Fruit fly (Drosophila melanogaster) whole organism, embryonic: Measurements from ENCODE around the gene kdn.

Experiments
- Blimp-1 ChIP-seq: fragments of 200-800 bp; sonication (Bioruptor generic); optimal IDR thresholded peaks from 3 replicates; lab custom pipeline; 2018; ENCODE audit warnings: missing biosample characterization, missing genetic modification characterization, mild to moderate bottlenecking, moderate library complexity, missing genetic modification reagents
- CG10209 ChIP-seq: fragments of 200-800 bp; sonication (Bioruptor generic); optimal IDR thresholded peaks from 3 replicates; lab custom pipeline; 2017; ENCODE audit warnings: missing biosample characterization, mild to moderate bottlenecking, missing genetic modification characterization, missing genetic modification reagents
- CG10431 ChIP-seq: fragments of 200-800 bp; sonication (Bioruptor generic); optimal IDR thresholded peaks from 3 replicates; lab custom pipeline; 2018; ENCODE audit warnings: missing biosample characterization, mild to moderate bottlenecking, missing genetic modification characterization
- CG12236 ChIP-seq: fragments of 200-800 bp; sonication (Bioruptor generic); optimal IDR thresholded peaks from 2 replicates; lab custom pipeline; 2016; ENCODE audit warnings: missing biosample characterization, missing genetic modification characterization
- CG13424 ChIP-seq: fragments of 200-800 bp; sonication (Bioruptor generic); optimal IDR thresholded peaks from 2 replicates; lab custom pipeline; 2019; ENCODE audit warnings: missing biosample characterization, mild to moderate bottlenecking, missing genetic modification characterization, moderate library complexity
- CG14667 ChIP-seq: fragments of 200-800 bp; sonication (Bioruptor generic); IDR thresholded peaks from 2 replicates; pipeline ENCODE4 v1.3.6; 2022; ENCODE audit warnings: missing biosample characterization, missing genetic modification characterization
- CG15479 ChIP-seq: fragments of 200-800 bp; sonication (Bioruptor generic); optimal IDR thresholded peaks from 3 replicates; lab custom pipeline; 2019; ENCODE audit warnings: missing biosample characterization, mild to moderate bottlenecking, missing genetic modification characterization, moderate library complexity
- CG1603 ChIP-seq: fragments of 200-800 bp; sonication (Bioruptor generic); optimal IDR thresholded peaks from 2 replicates; lab custom pipeline; 2019; ENCODE audit warnings: missing biosample characterization, mild to moderate bottlenecking, missing genetic modification characterization, moderate library complexity
- CG16815 ChIP-seq: fragments of 200-800 bp; sonication (Bioruptor generic); optimal IDR thresholded peaks from 3 replicates; lab custom pipeline; 2017; ENCODE audit warnings: missing biosample characterization, mild to moderate bottlenecking, missing genetic modification characterization
- CG17186 ChIP-seq: fragments of 200-800 bp; sonication (Bioruptor generic); optimal IDR thresholded peaks from 3 replicates; lab custom pipeline; 2017; ENCODE audit warnings: missing biosample characterization, missing genetic modification reagents, missing genetic modification characterization
- CG17912 ChIP-seq: fragments of 200-800 bp; sonication (Bioruptor generic); optimal IDR thresholded peaks from 2 replicates; lab custom pipeline; 2018; ENCODE audit warnings: missing biosample characterization, mild to moderate bottlenecking, missing genetic modification characterization
- CG32767 ChIP-seq: fragments of 200-800 bp; sonication (Bioruptor generic); IDR thresholded peaks from 2 replicates; pipeline ENCODE4 v1.3.6; 2022; ENCODE audit warnings: missing biosample characterization, missing genetic modification characterization
- CG4820 ChIP-seq: fragments of 200-800 bp; sonication (Bioruptor generic); optimal IDR thresholded peaks from 3 replicates; lab custom pipeline; 2016; ENCODE audit warnings: missing biosample characterization, missing genetic modification characterization
- CG4854 ChIP-seq: fragments of 200-800 bp; sonication (Bioruptor generic); optimal IDR thresholded peaks from 2 replicates; lab custom pipeline; 2016; ENCODE audit warnings: missing biosample characterization, missing genetic modification characterization, inconsistent platforms
- CG5953 ChIP-seq: fragments of 200-800 bp; sonication (Bioruptor generic); IDR thresholded peaks from 2 replicates; pipeline ENCODE4 v1.3.6; 2022; ENCODE audit warnings: missing biosample characterization, missing genetic modification characterization
- CG7928 ChIP-seq: fragments of 200-800 bp; sonication (Bioruptor generic); optimal IDR thresholded peaks from 2 replicates; lab custom pipeline; 2017; ENCODE audit warnings: missing biosample characterization, mild to moderate bottlenecking, missing genetic modification characterization
- CG8944 ChIP-seq: fragments of 200-800 bp; sonication (Bioruptor generic); optimal IDR thresholded peaks from 3 replicates; lab custom pipeline; 2016; ENCODE audit warnings: missing biosample characterization, missing genetic modification characterization
- CG9727 ChIP-seq: fragments of 200-800 bp; sonication (Bioruptor generic); optimal IDR thresholded peaks from 3 replicates; lab custom pipeline; 2017; ENCODE audit warnings: missing biosample characterization, mild to moderate bottlenecking, missing genetic modification characterization
- CG9876 ChIP-seq: fragments of 200-800 bp; sonication (Bioruptor generic); optimal IDR thresholded peaks from 2 replicates; lab custom pipeline; 2016; ENCODE audit warnings: missing biosample characterization, missing genetic modification characterization
- Dbx ChIP-seq: fragments of 200-800 bp; sonication (Bioruptor generic); IDR thresholded peaks from 3 replicates; pipeline ENCODE4 v1.3.6; 2022; ENCODE audit warnings: missing biosample characterization, missing genetic modification characterization
- Dfd ChIP-seq, 2 experiments: fragments of >200 bp; optimal IDR thresholded peaks; 2 replicates each; lab custom pipeline; 2017; ENCODE audit warnings: missing biosample characterization in 2 of 2, missing genetic modification characterization in 2 of 2
- Dip2 ChIP-seq: fragments of 200-800 bp; sonication (Bioruptor generic); IDR thresholded peaks from 2 replicates; pipeline ENCODE4 v1.3.6; 2022; ENCODE audit warnings: missing biosample characterization, missing genetic modification characterization
- GATAe ChIP-seq: fragments of 200-800 bp; sonication (Bioruptor generic); conservative IDR thresholded peaks from 2 replicates; pipeline ENCODE4 v1.3.6; 2022; ENCODE audit warnings: missing biosample characterization, missing genetic modification characterization
- Hand ChIP-seq: fragments of 200-800 bp; sonication (Bioruptor generic); optimal IDR thresholded peaks from 2 replicates; lab custom pipeline; 2017; ENCODE audit warnings: mild to moderate bottlenecking, missing biosample characterization, missing genetic modification reagents, missing genetic modification characterization
- MESR4 ChIP-seq: fragments of 200-800 bp; sonication (Bioruptor generic); optimal IDR thresholded peaks from 2 replicates; lab custom pipeline; 2018; ENCODE audit warnings: missing biosample characterization, mild to moderate bottlenecking, missing genetic modification characterization, moderate library complexity
- Max ChIP-seq: fragments of 200-800 bp; sonication (Bioruptor generic); optimal IDR thresholded peaks from 2 replicates; lab custom pipeline; 2016; ENCODE audit warnings: missing biosample characterization, mild to moderate bottlenecking, missing genetic modification characterization
- NC2β ChIP-seq: fragments of 200-800 bp; sonication (Bioruptor generic); optimal IDR thresholded peaks from 2 replicates; lab custom pipeline; 2016; ENCODE audit warnings: missing biosample characterization, missing genetic modification characterization
- Side ChIP-seq: fragments of 200-800 bp; sonication (Bioruptor generic); optimal IDR thresholded peaks from 2 replicates; lab custom pipeline; 2016; ENCODE audit warnings: missing biosample characterization, missing genetic modification characterization
- Xbp1 ChIP-seq: fragments of 200-800 bp; sonication (Bioruptor generic); optimal IDR thresholded peaks from 3 replicates; lab custom pipeline; 2016; ENCODE audit warnings: missing biosample characterization, mild to moderate bottlenecking, missing genetic modification characterization
- ato ChIP-seq: fragments of 200-800 bp; sonication (Bioruptor generic); IDR thresholded peaks from 2 replicates; pipeline ENCODE4 v1.3.6; 2022; ENCODE audit warnings: missing biosample characterization, missing genetic modification characterization; ENCODE audit not compliant: partially characterized antibody
- bigmax ChIP-seq: fragments of 200-800 bp; sonication (Bioruptor generic); optimal IDR thresholded peaks from 2 replicates; lab custom pipeline; 2018; ENCODE audit warnings: missing biosample characterization, mild to moderate bottlenecking, missing genetic modification characterization
- btn ChIP-seq: fragments of 200-800 bp; sonication (Bioruptor generic); optimal IDR thresholded peaks from 2 replicates; lab custom pipeline; 2016; ENCODE audit warnings: missing biosample characterization, missing genetic modification characterization
- cas ChIP-seq: fragments of 200-800 bp; sonication (Bioruptor generic); IDR thresholded peaks from 2 replicates; pipeline ENCODE4 v1.3.6; 2022; ENCODE audit warnings: missing biosample characterization, missing genetic modification characterization
- chinmo ChIP-seq: fragments of 200-800 bp; sonication (Bioruptor generic); IDR thresholded peaks from 4 replicates; pipeline ENCODE4 v1.3.6; 2022; ENCODE audit warnings: missing biosample characterization, missing genetic modification characterization; ENCODE audit not compliant: partially characterized antibody
- cwo ChIP-seq: fragments of 200-800 bp; sonication (Bioruptor generic); optimal IDR thresholded peaks from 3 replicates; lab custom pipeline; 2017; ENCODE audit warnings: missing biosample characterization, missing genetic modification characterization, mild to moderate bottlenecking, moderate library complexity, missing genetic modification reagents
- da ChIP-seq: fragments of 200-800 bp; sonication (Bioruptor generic); optimal IDR thresholded peaks from 2 replicates; lab custom pipeline; 2016; ENCODE audit warnings: missing biosample characterization, missing genetic modification characterization
- dan ChIP-seq: fragments of 200-800 bp; sonication (Bioruptor generic); IDR thresholded peaks from 2 replicates; pipeline ENCODE4 v1.3.6; 2022; ENCODE audit warnings: missing biosample characterization, missing genetic modification characterization
- hbn ChIP-seq: fragments of 200-800 bp; sonication (Bioruptor generic); IDR thresholded peaks from 2 replicates; pipeline ENCODE4 v1.3.6; 2022; ENCODE audit warnings: missing biosample characterization, missing genetic modification characterization; ENCODE audit not compliant: partially characterized antibody
- kah ChIP-seq: fragments of 200-800 bp; sonication (Bioruptor generic); optimal IDR thresholded peaks from 2 replicates; lab custom pipeline; 2018; ENCODE audit warnings: missing biosample characterization, mild to moderate bottlenecking, missing genetic modification characterization
- lov ChIP-seq, 2 experiments: fragments of 200-800 bp in 1 of 2; fragments of >200 bp in 1 of 2; sonication (Bioruptor generic) in 1 of 2; IDR thresholded peaks in 1 of 2; optimal IDR thresholded peaks in 1 of 2; 2 replicates in 1 of 2; 3 replicates in 1 of 2; pipeline versions ENCODE4 v1.3.6 to Lab custom; 2017 to 2022; ENCODE audit warnings: missing biosample characterization in 1 of 2, missing genetic modification characterization in 1 of 2
- nau ChIP-seq: fragments of 200-800 bp; sonication (Bioruptor generic); optimal IDR thresholded peaks from 3 replicates; lab custom pipeline; 2017; ENCODE audit warnings: missing biosample characterization, mild to moderate bottlenecking, missing genetic modification characterization, missing genetic modification reagents
- org-1 ChIP-seq: fragments of 200-800 bp; sonication (Bioruptor generic); optimal IDR thresholded peaks from 2 replicates; lab custom pipeline; 2017; ENCODE audit warnings: missing biosample characterization, missing genetic modification characterization
- run ChIP-seq: fragments of 200-800 bp; sonication (Bioruptor generic); optimal IDR thresholded peaks from 3 replicates; lab custom pipeline; 2018; ENCODE audit warnings: missing biosample characterization, mild to moderate bottlenecking, missing genetic modification characterization
- slbo ChIP-seq: fragments of 200-800 bp; sonication (Bioruptor generic); IDR thresholded peaks from 2 replicates; pipeline ENCODE4 v1.3.6; 2022; ENCODE audit warnings: missing biosample characterization, missing genetic modification characterization
- stc ChIP-seq: fragments of 200-800 bp; sonication (Bioruptor generic); IDR thresholded peaks from 2 replicates; pipeline ENCODE4 v1.3.6; 2022; ENCODE audit warnings: missing biosample characterization, missing genetic modification characterization
- ttk ChIP-seq: fragments of 200-800 bp; sonication (Bioruptor generic); IDR thresholded peaks from 2 replicates; pipeline ENCODE4 v2.1.2; 2022; ENCODE audit warnings: missing biosample characterization, missing genetic modification characterization
- tup ChIP-seq: fragments of 200-800 bp; sonication (Bioruptor generic); optimal IDR thresholded peaks from 2 replicates; lab custom pipeline; 2016; ENCODE audit warnings: missing biosample characterization, mild to moderate bottlenecking, missing genetic modification characterization, moderate library complexity
- usp ChIP-seq: fragments of >200 bp; optimal IDR thresholded peaks from 2 replicates; lab custom pipeline; 2017; ENCODE audit warnings: missing biosample characterization, missing genetic modification characterization
- wor ChIP-seq: fragments of 200-800 bp; sonication (Bioruptor generic); IDR thresholded peaks from 2 replicates; pipeline ENCODE4 v1.3.6; 2022; ENCODE audit warnings: missing biosample characterization, missing genetic modification characterization
- zen2 ChIP-seq: fragments of 200-800 bp; sonication (Bioruptor generic); IDR thresholded peaks from 3 replicates; pipeline ENCODE4 v1.3.6; 2022; ENCODE audit warnings: missing biosample characterization, missing genetic modification characterization; ENCODE audit not compliant: partially characterized antibody
- zfh1 ChIP-seq: fragments of 200-800 bp; sonication (Bioruptor generic); IDR thresholded peaks from 3 replicates; pipeline ENCODE4 v1.3.6; 2022; ENCODE audit warnings: missing biosample characterization, missing genetic modification characterization

kdn gene

dm6 chrX:6375636-6376035, 25.2 kb downstream of the kdn start (continued):
- TF ChIP-seq Dip2 (GFP tag; lab: Robert Waterston, UW) = no peak
- TF ChIP-seq CG8944 (GFP tag; lab: Kevin White, UChicago) = peak; percentile 30
- TF ChIP-seq CG32767 = no peak
- TF ChIP-seq GATAe (GFP tag; lab: Robert Waterston, UW) = no peak
- TF ChIP-seq bigmax (GFP tag; lab: Kevin White, UChicago) = no peak
- no peak for TF ChIP-seq kah
- TF ChIP-seq nau (GFP tag; lab: Kevin White, UChicago) = no peak
- no peak for TF ChIP-seq Max
- no peak for TF ChIP-seq ato (GFP tag; lab: Robert Waterston, UW)
- no peak for TF ChIP-seq CG17186 (GFP tag; lab: Kevin White, UChicago)
- TF ChIP-seq Hand (GFP tag; lab: Kevin White, UChicago) = peak; percentile 47
- TF ChIP-seq cwo (GFP tag; lab: Kevin White, UChicago) = peak; percentile 61
- no peak for TF ChIP-seq zen2
- no peak for TF ChIP-seq CG4854 (GFP tag; lab: Kevin White, UChicago)
- TF ChIP-seq Dbx (GFP tag; lab: Robert Waterston, UW) = peak; percentile 40; the same call in 1 of the 3 replicates
- peak; percentile 39 for TF ChIP-seq CG10209 (GFP tag; lab: Kevin White, UChicago)
- no peak for TF ChIP-seq CG5953 (GFP tag; lab: Robert Waterston, UW)
- no peak for TF ChIP-seq chinmo (GFP tag; lab: Robert Waterston, UW)
- peak; percentile 36 for TF ChIP-seq CG9727 (GFP tag; lab: Kevin White, UChicago)
- TF ChIP-seq Side = peak; percentile 5
- TF ChIP-seq CG7928 (GFP tag; lab: Kevin White, UChicago) = no peak
- no peak; the same call in 1 of the 2 replicates for TF ChIP-seq stc (GFP tag; lab: Robert Waterston, UW)
- peak; percentile 55; the same call in 1 of the 3 replicates for TF ChIP-seq zfh1 (GFP tag; lab: Robert Waterston, UW)
- no peak for TF ChIP-seq run
- TF ChIP-seq wor (GFP tag; lab: Robert Waterston, UW) = no peak
- peak; percentile 49 for TF ChIP-seq org-1 (GFP tag; lab: Kevin White, UChicago)
- peak; percentile 33 for TF ChIP-seq CG4820 (GFP tag; lab: Kevin White, UChicago)
- no peak for TF ChIP-seq CG9876 (GFP tag; lab: Kevin White, UChicago)
- TF ChIP-seq CG13424 (tag; lab: Kevin White, UChicago) = peak; percentile 43
- TF ChIP-seq CG10431 = no peak
- no peak for TF ChIP-seq dan (GFP tag; lab: Robert Waterston, UW)
- no peak for TF ChIP-seq CG15479 (GFP tag; lab: Kevin White, UChicago)
- TF ChIP-seq lov (optimal IDR thresholded peaks at IDR 0.05; lab: Kevin White, UChicago) = no peak
- TF ChIP-seq lov (GFP tag; IDR thresholded peaks at IDR 0.05; lab: Robert Waterston, UW) = no peak
- TF ChIP-seq CG14667 (GFP tag; lab: Robert Waterston, UW) = no peak
- TF ChIP-seq MESR4 (GFP tag; lab: Kevin White, UChicago) = no peak
- TF ChIP-seq CG17912 (GFP tag; lab: Kevin White, UChicago) = no peak
- TF ChIP-seq cas = no peak
- TF ChIP-seq NC2β (GFP tag; lab: Kevin White, UChicago) = no peak
- TF ChIP-seq CG1603 (tag; lab: Kevin White, UChicago) = peak; percentile 64
- TF ChIP-seq Xbp1 (GFP tag; lab: Kevin White, UChicago) = peak; percentile 41
- no peak for TF ChIP-seq btn
- TF ChIP-seq Blimp-1 = peak; percentile 36
- TF ChIP-seq tup (GFP tag; lab: Kevin White, UChicago) = no peak
- TF ChIP-seq CG16815 (GFP tag; lab: Kevin White, UChicago) = no peak
- TF ChIP-seq slbo (GFP tag; lab: Robert Waterston, UW) = peak; percentile 68
- peak; percentile 43; the same call in 1 of the 2 replicates for TF ChIP-seq ttk (GFP tag; lab: Robert Waterston, UW)
- peak; percentile 14 for TF ChIP-seq CG12236 (GFP tag; lab: Kevin White, UChicago)
- no peak for TF ChIP-seq Dfd (GFP tag; optimal IDR thresholded peaks at IDR 0.05; lab: Kevin White, UChicago)
- TF ChIP-seq da = no peak
- TF ChIP-seq usp (GFP tag; lab: Kevin White, UChicago) = no peak
- TF ChIP-seq hbn (GFP tag; lab: Robert Waterston, UW) = no peak
